Worm (Caenorhabditis elegans): ENCODE results near the gene K08H2.5.

The K08H2.5 gene

ce11 chrX:13225111-13225905 is 16.8 kb downstream of the K08H2.5 start:
- TF ChIP-seq tab-1 (GFP tag; IDR thresholded peaks at IDR 0.05) (no peak), cog-1 (tag; optimal IDR thresholded peaks at IDR 0.05) (peak; percentile 17), klf-2 (GFP tag; conservative IDR thresholded peaks at IDR 0.05) (no peak), flt-1 (GFP tag; IDR thresholded peaks at IDR 0.05) (no peak)

- TF ChIP-seq med-1 (GFP tag; optimal IDR thresholded peaks at IDR 0.05; ENCODE audit: insufficient read depth) (no peak), ztf-29 (GFP tag; IDR thresholded peaks at IDR 0.05) (no peak), T22C8.4 (GFP tag; IDR thresholded peaks at IDR 0.05) (no peak), flt-1 (GFP tag; IDR thresholded peaks at IDR 0.05) (no peak), klf-2 (GFP tag; conservative IDR thresholded peaks at IDR 0.05) (no peak), cog-1 (tag; optimal IDR thresholded peaks at IDR 0.05) (no peak), ref-1 (GFP tag; conservative IDR thresholded peaks at IDR 0.05) (no peak), tab-1 (GFP tag; IDR thresholded peaks at IDR 0.05) (no peak), ztf-23 (GFP tag; IDR thresholded peaks at IDR 0.05) (no peak)
Measured at ce11 chrX:13224608-13225007, 17.5 kb downstream of the K08H2.5 start, which contains the start of gene skr-19. Gene skr-19, minus strand, starts transcription at chrX:13224708.

- no peak for TF ChIP-seq ztf-23 (GFP tag; IDR thresholded peaks at IDR 0.05)
- TF ChIP-seq ztf-29 (GFP tag; IDR thresholded peaks at IDR 0.05), result no peak
- no peak for TF ChIP-seq T22C8.4 (GFP tag; IDR thresholded peaks at IDR 0.05)
- no peak for TF ChIP-seq tab-1 (GFP tag; IDR thresholded peaks at IDR 0.05)
- TF ChIP-seq med-1 (GFP tag; optimal IDR thresholded peaks at IDR 0.05; ENCODE audit: insufficient read depth), result no peak
- TF ChIP-seq ref-1 (GFP tag; conservative IDR thresholded peaks at IDR 0.05), result no peak
Measured at ce11 chrX:13223437-13223836, 18.7 kb downstream of the K08H2.5 start, which contains the start of gene skr-20. Gene skr-20, minus strand, starts transcription at chrX:13223537.

- TF ChIP-seq klf-2 (GFP tag; conservative IDR thresholded peaks at IDR 0.05), result no peak
- TF ChIP-seq cog-1 (tag; optimal IDR thresholded peaks at IDR 0.05), result no peak
- TF ChIP-seq flt-1 (GFP tag; IDR thresholded peaks at IDR 0.05), result no peak
- TF ChIP-seq T22C8.4 (GFP tag; IDR thresholded peaks at IDR 0.05), result no peak
- TF ChIP-seq ztf-23 (GFP tag; IDR thresholded peaks at IDR 0.05), result no peak
- no peak for TF ChIP-seq tab-1 (GFP tag; IDR thresholded peaks at IDR 0.05)
- TF ChIP-seq ref-1 (GFP tag; conservative IDR thresholded peaks at IDR 0.05), result no peak
- no peak for TF ChIP-seq med-1 (GFP tag; optimal IDR thresholded peaks at IDR 0.05; ENCODE audit: insufficient read depth)
- no peak for TF ChIP-seq ztf-29 (GFP tag; IDR thresholded peaks at IDR 0.05)
Measured at ce11 chrX:13221357-13221756, 20.8 kb downstream of the K08H2.5 start, which contains the start of gene asp-4. Gene asp-4, minus strand, starts transcription at chrX:13221462.

- TF ChIP-seq T22C8.4 (GFP tag; IDR thresholded peaks at IDR 0.05) (no peak), klf-2 (GFP tag; conservative IDR thresholded peaks at IDR 0.05) (no peak), cog-1 (tag; optimal IDR thresholded peaks at IDR 0.05) (no peak), med-1 (GFP tag; optimal IDR thresholded peaks at IDR 0.05; ENCODE audit: insufficient read depth) (no peak), ztf-23 (GFP tag; IDR thresholded peaks at IDR 0.05) (no peak), flt-1 (GFP tag; IDR thresholded peaks at IDR 0.05) (no peak), tab-1 (GFP tag; IDR thresholded peaks at IDR 0.05) (no peak), ref-1 (GFP tag; conservative IDR thresholded peaks at IDR 0.05) (no peak), ztf-29 (GFP tag; IDR thresholded peaks at IDR 0.05) (no peak)
Measured at ce11 chrX:13220609-13221008, 21.5 kb downstream of the K08H2.5 start.

ce11 chrX:13217940-13218339 is 24.2 kb downstream of the K08H2.5 start:
- TF ChIP-seq T22C8.4 (GFP tag; IDR thresholded peaks at IDR 0.05) (no peak), med-1 (GFP tag; optimal IDR thresholded peaks at IDR 0.05; ENCODE audit: insufficient read depth) (no peak), ref-1 (GFP tag; conservative IDR thresholded peaks at IDR 0.05) (no peak), tab-1 (GFP tag; IDR thresholded peaks at IDR 0.05) (no peak), flt-1 (GFP tag; IDR thresholded peaks at IDR 0.05) (no peak), klf-2 (GFP tag; conservative IDR thresholded peaks at IDR 0.05) (no peak), cog-1 (tag; optimal IDR thresholded peaks at IDR 0.05) (no peak), ztf-23 (GFP tag; IDR thresholded peaks at IDR 0.05) (no peak)

- TF ChIP-seq tab-1 (GFP tag; IDR thresholded peaks at IDR 0.05) (no peak), ref-1 (GFP tag; conservative IDR thresholded peaks at IDR 0.05) (no peak), med-1 (GFP tag; optimal IDR thresholded peaks at IDR 0.05; ENCODE audit: insufficient read depth) (no peak), cog-1 (tag; optimal IDR thresholded peaks at IDR 0.05) (no peak), flt-1 (GFP tag; IDR thresholded peaks at IDR 0.05) (no peak), klf-2 (GFP tag; conservative IDR thresholded peaks at IDR 0.05) (no peak), ztf-29 (GFP tag; IDR thresholded peaks at IDR 0.05) (no peak), T22C8.4 (GFP tag; IDR thresholded peaks at IDR 0.05) (no peak), ztf-23 (GFP tag; IDR thresholded peaks at IDR 0.05) (no peak)
Measured at ce11 chrX:13216802-13217201, 25.3 kb downstream of the K08H2.5 start, which contains the start of gene R12H7.4. Gene R12H7.4, plus strand, starts transcription at chrX:13217102.

ce11 chrX:13212528-13212927 is 29.6 kb downstream of the K08H2.5 start:
- TF ChIP-seq flt-1 (GFP tag; IDR thresholded peaks at IDR 0.05), result no peak
- no peak for TF ChIP-seq ztf-29 (GFP tag; IDR thresholded peaks at IDR 0.05)
- TF ChIP-seq ztf-23 (GFP tag; IDR thresholded peaks at IDR 0.05), result no peak
- TF ChIP-seq med-1 (GFP tag; optimal IDR thresholded peaks at IDR 0.05; ENCODE audit: insufficient read depth), result no peak
- no peak for TF ChIP-seq ref-1 (GFP tag; conservative IDR thresholded peaks at IDR 0.05)
- no peak for TF ChIP-seq cog-1 (tag; optimal IDR thresholded peaks at IDR 0.05)
- no peak for TF ChIP-seq klf-2 (GFP tag; conservative IDR thresholded peaks at IDR 0.05)

- TF ChIP-seq T22C8.4 (GFP tag; IDR thresholded peaks at IDR 0.05) (no peak), tab-1 (GFP tag; IDR thresholded peaks at IDR 0.05) (no peak), med-1 (GFP tag; optimal IDR thresholded peaks at IDR 0.05; ENCODE audit: insufficient read depth) (no peak), ztf-29 (GFP tag; IDR thresholded peaks at IDR 0.05) (no peak), klf-2 (GFP tag; conservative IDR thresholded peaks at IDR 0.05) (no peak), ref-1 (GFP tag; conservative IDR thresholded peaks at IDR 0.05) (no peak), ztf-23 (GFP tag; IDR thresholded peaks at IDR 0.05) (no peak), flt-1 (GFP tag; IDR thresholded peaks at IDR 0.05) (no peak), cog-1 (tag; optimal IDR thresholded peaks at IDR 0.05) (no peak)
Measured at ce11 chrX:13210478-13210877, 31.7 kb downstream of the K08H2.5 start.
